Worm (Caenorhabditis elegans) whole organism, midembryonic: Measurements from ENCODE around the gene R07E5.17.

Experiments used
- T22C8.4 ChIP-seq: fragments of 200-800 bp; sonication (Bioruptor generic); IDR thresholded peaks from 2 replicates; pipeline ENCODE4 v1.3.6; 2022; ENCODE audit warnings: missing genetic modification characterization, missing compliant biosample characterization
- cog-1 ChIP-seq: sonication (generic microtip); optimal IDR thresholded peaks from 2 replicates; lab custom pipeline; 2016; ENCODE audit warnings: missing genetic modification characterization, missing compliant biosample characterization
- flt-1 ChIP-seq: fragments of 200-800 bp; sonication (Bioruptor generic); IDR thresholded peaks from 2 replicates; pipeline ENCODE4 v1.3.6; 2022; ENCODE audit warnings: missing genetic modification characterization, missing compliant biosample characterization
- ztf-29 ChIP-seq: fragments of 200-800 bp; sonication (Bioruptor generic); IDR thresholded peaks from 2 replicates; pipeline ENCODE4 v1.3.6; 2022; ENCODE audit warnings: missing genetic modification reagents, missing genetic modification characterization, missing compliant biosample characterization

ce11 chrIII:4435262-4435661, 31.0 kb upstream of the R07E5.17 start:
- TF ChIP-seq cog-1 (no peak), flt-1 (GFP tag; lab: Robert Waterston, UW) (no peak), T22C8.4 (GFP tag; lab: Robert Waterston, UW) (no peak), ztf-29 (GFP tag; lab: Robert Waterston, UW) (no peak)
